Fruit fly (Drosophila melanogaster) whole organism, wandering third instar larva: ENCODE measurements around the gene CG15864.

Experiments
- Abd-B ChIP-seq: fragments of >200 bp; optimal IDR thresholded peaks from 2 replicates; lab custom pipeline; 2017; ENCODE audit warnings: missing biosample characterization, missing genetic modification characterization
- CG32264 ChIP-seq: fragments of 200-800 bp; sonication (Bioruptor generic); optimal IDR thresholded peaks from 2 replicates; lab custom pipeline; 2016; ENCODE audit warnings: missing biosample characterization, missing genetic modification characterization
- CG9705 ChIP-seq: fragments of 200-800 bp; sonication (Bioruptor generic); optimal IDR thresholded peaks from 2 replicates; lab custom pipeline; 2018; ENCODE audit warnings: missing biosample characterization, mild to moderate bottlenecking, missing genetic modification characterization
- HLH106 ChIP-seq: fragments of 200-800 bp; optimal IDR thresholded peaks from 3 replicates; lab custom pipeline; 2019; ENCODE audit warnings: missing biosample characterization, mild to moderate bottlenecking, missing genetic modification characterization, moderate library complexity
- Hnf4 ChIP-seq: fragments of 200-800 bp; sonication (Bioruptor generic); optimal IDR thresholded peaks from 2 replicates; lab custom pipeline; 2016; ENCODE audit warnings: missing biosample characterization, mild to moderate bottlenecking, missing genetic modification characterization
- Hr83 ChIP-seq: fragments of 200-300 bp; sonication (Bioruptor generic); optimal IDR thresholded peaks from 2 replicates; lab custom pipeline; 2016; ENCODE audit warnings: missing biosample characterization, mild to moderate bottlenecking, missing genetic modification characterization, moderate library complexity; ENCODE audit not compliant: poor library complexity, severe bottlenecking
- Jra ChIP-seq: sonication (Bioruptor generic); optimal IDR thresholded peaks from 2 replicates; lab custom pipeline; 2016; ENCODE audit warnings: missing biosample characterization, missing genetic modification characterization
- Mio ChIP-seq: sonication (Bioruptor generic); optimal IDR thresholded peaks from 2 replicates; lab custom pipeline; 2016; ENCODE audit warnings: missing biosample characterization, missing genetic modification characterization
- Myc ChIP-seq: fragments of >200 bp; optimal IDR thresholded peaks from 2 replicates; lab custom pipeline; 2017
- N ChIP-seq: fragments of >200 bp; optimal IDR thresholded peaks from 2 replicates; lab custom pipeline; 2018; ENCODE audit warnings: missing biosample characterization, missing external identifiers, missing genetic modification characterization
- OdsH ChIP-seq: fragments of 200-800 bp; sonication (Bioruptor generic); optimal IDR thresholded peaks from 2 replicates; lab custom pipeline; 2016; ENCODE audit warnings: missing biosample characterization, mild to moderate bottlenecking, missing genetic modification characterization
- Rel ChIP-seq, 2 experiments: fragments of 200-800 bp; sonication (Bioruptor generic) in 1 of 2; optimal IDR thresholded peaks; 2 replicates in 1 of 2; 3 replicates in 1 of 2; lab custom pipeline; 2016 to 2019; ENCODE audit warnings: mild to moderate bottlenecking in 2 of 2, missing biosample characterization in 2 of 2, missing genetic modification characterization in 2 of 2, moderate library complexity in 1 of 2
- Sp1 ChIP-seq: fragments of 200-800 bp; sonication (Bioruptor generic); optimal IDR thresholded peaks from 3 replicates; lab custom pipeline; 2019; ENCODE audit warnings: missing biosample characterization, mild to moderate bottlenecking, missing genetic modification characterization, moderate library complexity
- br ChIP-seq: fragments of 200-800 bp; sonication (Bioruptor generic); optimal IDR thresholded peaks from 2 replicates; lab custom pipeline; 2016; ENCODE audit warnings: missing biosample characterization, missing genetic modification characterization
- brk ChIP-seq: fragments of 200-800 bp; sonication (Bioruptor generic); optimal IDR thresholded peaks from 2 replicates; lab custom pipeline; 2016; ENCODE audit warnings: missing biosample characterization, mild to moderate bottlenecking, missing genetic modification characterization
- dmrt93B ChIP-seq: fragments of 200-800 bp; sonication (Bioruptor generic); optimal IDR thresholded peaks from 2 replicates; lab custom pipeline; 2018; ENCODE audit warnings: missing biosample characterization, mild to moderate bottlenecking, missing genetic modification characterization
- ey ChIP-seq: fragments of 200-800 bp; sonication (Bioruptor generic); optimal IDR thresholded peaks from 2 replicates; lab custom pipeline; 2016; ENCODE audit warnings: missing biosample characterization, missing genetic modification characterization
- foxo ChIP-seq, 2 experiments: fragments of 200-800 bp; sonication (Bioruptor generic); optimal IDR thresholded peaks; 2 replicates in 1 of 2; 3 replicates in 1 of 2; lab custom pipeline; 2016 to 2017; ENCODE audit warnings: missing biosample characterization in 2 of 2, missing genetic modification characterization in 2 of 2
- fru ChIP-seq: fragments of 200-800 bp; sonication (Bioruptor generic); optimal IDR thresholded peaks from 3 replicates; lab custom pipeline; 2016; ENCODE audit warnings: missing biosample characterization, mild to moderate bottlenecking, missing genetic modification characterization
- h ChIP-seq: fragments of 200-800 bp; sonication (Bioruptor generic); optimal IDR thresholded peaks from 3 replicates; lab custom pipeline; 2016; ENCODE audit warnings: missing biosample characterization, mild to moderate bottlenecking, missing genetic modification characterization
- jim ChIP-seq: fragments of 175-275, 200-325 bp; sonication (Bioruptor generic); optimal IDR thresholded peaks from 2 replicates; lab custom pipeline; 2016; ENCODE audit warnings: missing biosample characterization, mild to moderate bottlenecking, missing genetic modification characterization
- lola ChIP-seq: fragments of >200 bp; optimal IDR thresholded peaks from 2 replicates; lab custom pipeline; 2017; ENCODE audit warnings: missing biosample characterization, missing genetic modification characterization
- psq ChIP-seq: fragments of 200-800 bp; sonication (Bioruptor generic); optimal IDR thresholded peaks from 3 replicates; lab custom pipeline; 2017; ENCODE audit warnings: missing biosample characterization, mild to moderate bottlenecking, missing genetic modification characterization, moderate library complexity
- rgr ChIP-seq: fragments of 200-800 bp; sonication (Bioruptor generic); optimal IDR thresholded peaks from 3 replicates; lab custom pipeline; 2016; ENCODE audit warnings: missing biosample characterization, mild to moderate bottlenecking, missing genetic modification characterization
- sage ChIP-seq: fragments of 200-800 bp; sonication (Bioruptor generic); optimal IDR thresholded peaks from 2 replicates; lab custom pipeline; 2016; ENCODE audit warnings: missing biosample characterization, mild to moderate bottlenecking, missing genetic modification characterization
- sv ChIP-seq: fragments of 200-800 bp; sonication (Bioruptor generic); optimal IDR thresholded peaks from 3 replicates; lab custom pipeline; 2016; ENCODE audit warnings: missing biosample characterization, missing genetic modification characterization
- tai ChIP-seq: sonication (Bioruptor generic); optimal IDR thresholded peaks from 2 replicates; lab custom pipeline; 2016; ENCODE audit warnings: missing biosample characterization, missing genetic modification characterization
- usp ChIP-seq: fragments of >200 bp; optimal IDR thresholded peaks from 2 replicates; lab custom pipeline; 2017; ENCODE audit warnings: missing biosample characterization, missing genetic modification characterization
- woc ChIP-seq: sonication (Bioruptor generic); optimal IDR thresholded peaks from 2 replicates; lab custom pipeline; 2016; ENCODE audit warnings: missing biosample characterization, mild to moderate bottlenecking, missing genetic modification characterization

CG15864 gene

dm6 chr3R:8206628-8207275 is 41.5 kb upstream of the CG15864 start:
- peak; percentile 31 for TF ChIP-seq Sp1
- no peak for TF ChIP-seq Jra
- TF ChIP-seq Hnf4 (GFP tag; lab: Kevin White, UChicago), result peak; percentile 27
- peak; percentile 49 for TF ChIP-seq psq (GFP tag; lab: Kevin White, UChicago)
- TF ChIP-seq ey, result peak; percentile 59
- peak; percentile 41 for TF ChIP-seq HLH106
- peak in 1 of 2 experiments; percentile 52 for TF ChIP-seq foxo (GFP tag; optimal IDR thresholded peaks at IDR 0.05; lab: Kevin White, UChicago)
- no peak for TF ChIP-seq jim (GFP tag; lab: Kevin White, UChicago)
- TF ChIP-seq N (GFP tag; lab: Kevin White, UChicago), result no peak
- TF ChIP-seq OdsH (GFP tag; lab: Kevin White, UChicago), result peak; percentile 70
- TF ChIP-seq rgr (GFP tag; lab: Kevin White, UChicago), result peak; percentile 52
- peak; percentile 18 for TF ChIP-seq br
- peak; percentile 71 for TF ChIP-seq h (GFP tag; lab: Kevin White, UChicago)
- no peak for TF ChIP-seq CG32264 (GFP tag; lab: Kevin White, UChicago)
- peak; percentile 60 for TF ChIP-seq fru (GFP tag; lab: Kevin White, UChicago)

DNA sequence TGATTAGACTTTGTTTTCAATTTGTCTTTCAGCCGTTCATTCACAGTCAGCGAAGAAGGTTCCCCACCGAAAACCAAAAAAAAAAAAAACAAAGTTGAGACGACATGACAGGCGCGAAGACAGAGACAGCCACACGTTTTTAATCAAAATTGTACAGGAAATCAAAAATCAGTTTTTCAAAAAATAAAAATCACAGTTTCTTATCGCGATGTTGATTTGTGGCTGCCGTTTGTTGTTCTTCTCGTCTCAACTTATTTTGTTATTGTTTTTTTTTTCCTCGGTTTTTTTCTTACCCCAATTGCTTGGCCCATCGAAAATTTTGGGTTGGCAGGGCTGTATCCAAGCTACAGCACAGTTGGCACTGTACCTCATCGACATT is 41.0 kb upstream of the CG15864 start:
- no peak for TF ChIP-seq tai
- no peak for TF ChIP-seq psq (GFP tag; lab: Kevin White, UChicago)

DNA sequence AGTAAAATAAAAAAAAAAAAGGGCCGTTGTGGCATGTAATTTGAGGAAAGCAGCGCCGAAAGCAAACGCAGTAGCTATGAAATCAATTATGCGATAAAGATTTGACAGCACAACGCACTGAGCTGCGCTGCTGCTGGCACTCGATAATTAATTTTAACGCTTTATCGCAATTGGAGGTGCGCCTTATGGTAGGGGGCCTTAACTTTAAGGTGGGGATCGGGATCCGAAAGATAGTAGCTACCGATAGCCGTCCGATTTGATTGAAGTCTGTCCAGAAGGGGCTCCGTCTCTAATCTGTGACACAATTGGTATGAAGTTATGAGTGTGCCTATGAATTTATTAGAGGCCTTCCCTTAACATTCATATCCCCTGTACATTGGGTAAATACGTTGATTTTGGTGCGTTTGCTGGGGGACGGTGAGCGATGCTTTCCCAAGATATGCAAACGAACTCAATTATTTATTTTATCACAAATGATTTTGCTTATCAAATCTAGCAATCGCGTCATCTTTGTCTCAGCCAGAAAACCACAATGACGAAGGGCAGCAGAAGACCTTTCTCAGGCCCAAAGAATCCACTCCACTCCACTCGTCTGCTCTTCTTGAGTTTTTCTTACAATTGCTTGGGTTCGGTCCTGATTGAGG is 39.7 kb upstream of the CG15864 start:
- TF ChIP-seq usp, result no peak
- TF ChIP-seq Mio, result no peak
- peak; percentile 56 for TF ChIP-seq h (GFP tag; lab: Kevin White, UChicago)
- TF ChIP-seq dmrt93B (GFP tag; lab: Kevin White, UChicago), result no peak
- TF ChIP-seq sage (GFP tag; lab: Kevin White, UChicago), result no peak
- TF ChIP-seq Rel (GFP tag; optimal IDR thresholded peaks at IDR 0.05; lab: Kevin White, UChicago), result no peak
- TF ChIP-seq Rel (tag; optimal IDR thresholded peaks at IDR 0.05; lab: Kevin White, UChicago), result peak; percentile 36
- TF ChIP-seq br, result peak; percentile 21
- no peak for TF ChIP-seq CG9705
- no peak for TF ChIP-seq fru (GFP tag; lab: Kevin White, UChicago)
- TF ChIP-seq sv (GFP tag; lab: Kevin White, UChicago), result no peak
- no peak for TF ChIP-seq brk (GFP tag; lab: Kevin White, UChicago)
- no peak for TF ChIP-seq foxo (GFP tag; optimal IDR thresholded peaks at IDR 0.05; lab: Kevin White, UChicago)

dm6 chr3R:8210837-8211488 is 37.3 kb upstream of the CG15864 start:
- TF ChIP-seq lola (GFP tag; lab: Kevin White, UChicago) (no peak), Sp1 (no peak), Jra (no peak), Hr83 (GFP tag; lab: Kevin White, UChicago) (no peak), fru (GFP tag; lab: Kevin White, UChicago) (no peak), Abd-B (GFP tag; lab: Kevin White, UChicago) (no peak), OdsH (GFP tag; lab: Kevin White, UChicago) (no peak), foxo (GFP tag; optimal IDR thresholded peaks at IDR 0.05; lab: Kevin White, UChicago) (no peak), ey (no peak), Rel (GFP tag; optimal IDR thresholded peaks at IDR 0.05; lab: Kevin White, UChicago) (no peak), Rel (tag; optimal IDR thresholded peaks at IDR 0.05; lab: Kevin White, UChicago) (no peak), Hnf4 (GFP tag; lab: Kevin White, UChicago) (no peak), rgr (GFP tag; lab: Kevin White, UChicago) (no peak), CG32264 (GFP tag; lab: Kevin White, UChicago) (no peak), Myc (lab: Kevin White, UChicago) (no peak), usp (no peak), woc (GFP tag; lab: Kevin White, UChicago) (no peak)

- TF ChIP-seq sv (GFP tag; lab: Kevin White, UChicago) (peak; percentile 53), fru (GFP tag; lab: Kevin White, UChicago) (no peak)
- TF ChIP-seq, all 38 proteins: peak for 1
Measured at dm6 chr3R:8212594-8212993, 35.6 kb upstream of the CG15864 start.
